Worm (Caenorhabditis elegans) whole organism, L2 larva: ENCODE measurements around the gene K09E4.4.

ENCODE experiments used
- C34F6.9 ChIP-seq: fragments of 150-350 bp; optimal IDR thresholded peaks from 2 replicates; lab custom pipeline; 2014; ENCODE audit warnings: missing biosample characterization, missing genetic modification characterization
- F13H6.1 ChIP-seq: sonication (generic microtip); optimal IDR thresholded peaks from 2 replicates; lab custom pipeline; 2016; ENCODE audit warnings: missing genetic modification characterization, missing compliant biosample characterization
- R02D3.7 ChIP-seq: fragments of 150-350 bp; optimal IDR thresholded peaks from 2 replicates; lab custom pipeline; 2014; ENCODE audit warnings: missing biosample characterization, missing genetic modification characterization
- Y55F3AM.14 ChIP-seq: fragments of 200-800 bp; sonication (Bioruptor generic); optimal IDR thresholded peaks from 2 replicates; lab custom pipeline; 2018; ENCODE audit warnings: mild to moderate bottlenecking, missing genetic modification characterization, missing compliant biosample characterization
- ZK546.5 ChIP-seq: sonication (generic microtip); optimal IDR thresholded peaks from 2 replicates; lab custom pipeline; 2017; ENCODE audit warnings: missing biosample characterization, missing genetic modification characterization
- aly-2 ChIP-seq: fragments of 150-350 bp; optimal IDR thresholded peaks from 2 replicates; lab custom pipeline; 2014; ENCODE audit warnings: missing biosample characterization, missing genetic modification characterization
- blmp-1 ChIP-seq: sonication (generic microtip); optimal IDR thresholded peaks from 2 replicates; lab custom pipeline; 2017; ENCODE audit warnings: missing genetic modification characterization, mild to moderate bottlenecking, missing compliant biosample characterization, antibody characterized with exemption, moderate library complexity; ENCODE audit not compliant: insufficient read depth
- ceh-82 ChIP-seq: fragments of 150-350 bp; optimal IDR thresholded peaks from 2 replicates; lab custom pipeline; 2014; ENCODE audit warnings: missing biosample characterization, missing genetic modification characterization
- crh-2 ChIP-seq: sonication (generic microtip); optimal IDR thresholded peaks from 2 replicates; lab custom pipeline; 2017; ENCODE audit warnings: missing biosample characterization, missing genetic modification characterization
- dmd-4 ChIP-seq: sonication (generic microtip); optimal IDR thresholded peaks from 2 replicates; lab custom pipeline; 2017; ENCODE audit warnings: missing biosample characterization, missing genetic modification characterization
- egl-27 ChIP-seq: sonication (generic microtip); optimal IDR thresholded peaks from 3 replicates; lab custom pipeline; 2017; ENCODE audit warnings: missing biosample characterization, missing genetic modification reagents, missing genetic modification characterization
- elt-1 ChIP-seq: fragments of 150-350 bp; optimal IDR thresholded peaks from 2 replicates; lab custom pipeline; 2014; ENCODE audit warnings: missing biosample characterization, missing genetic modification characterization
- elt-3 ChIP-seq: sonication (generic microtip); optimal IDR thresholded peaks from 2 replicates; lab custom pipeline; 2017; ENCODE audit warnings: missing biosample characterization, missing genetic modification characterization
- fos-1 ChIP-seq: fragments of 150-350 bp; optimal IDR thresholded peaks from 2 replicates; lab custom pipeline; 2014; ENCODE audit warnings: missing biosample characterization, missing genetic modification characterization
- gmeb-1 ChIP-seq: fragments of 150-350 bp; optimal IDR thresholded peaks from 2 replicates; lab custom pipeline; 2014; ENCODE audit warnings: missing biosample characterization, missing genetic modification characterization
- lin-11 ChIP-seq: fragments of 150-350 bp; sonication (generic microtip); optimal IDR thresholded peaks from 2 replicates; lab custom pipeline; 2014; ENCODE audit warnings: missing biosample characterization, missing genetic modification characterization, inconsistent platforms, mixed read lengths
- mab-5 ChIP-seq: fragments of 150-350 bp; optimal IDR thresholded peaks from 2 replicates; lab custom pipeline; 2014; ENCODE audit warnings: missing biosample characterization, missing genetic modification characterization
- mbf-1 ChIP-seq: sonication (generic microtip); optimal IDR thresholded peaks from 2 replicates; lab custom pipeline; 2017; ENCODE audit warnings: missing biosample characterization, missing genetic modification characterization
- mdl-1 ChIP-seq, 2 experiments: fragments of 150-350 bp in 1 of 2; sonication (generic microtip) in 1 of 2; optimal IDR thresholded peaks; 2 replicates each; lab custom pipeline; 2017; ENCODE audit warnings: missing biosample characterization in 2 of 2, missing genetic modification characterization in 2 of 2
- nhr-10 ChIP-seq: sonication (generic microtip); optimal IDR thresholded peaks from 2 replicates; lab custom pipeline; 2017; ENCODE audit warnings: missing biosample characterization, missing genetic modification characterization
- nhr-11 ChIP-seq: fragments of 150-350 bp; optimal IDR thresholded peaks from 2 replicates; lab custom pipeline; 2014; ENCODE audit warnings: missing biosample characterization, missing genetic modification characterization
- nhr-21 ChIP-seq: fragments of 150-350 bp; optimal IDR thresholded peaks from 2 replicates; lab custom pipeline; 2014; ENCODE audit warnings: missing biosample characterization, missing genetic modification characterization
- nhr-23 ChIP-seq: fragments of 150-350 bp; optimal IDR thresholded peaks from 2 replicates; lab custom pipeline; 2014; ENCODE audit warnings: missing biosample characterization, missing genetic modification reagents, missing genetic modification characterization
- nhr-237 ChIP-seq: fragments of 150-350 bp; optimal IDR thresholded peaks from 2 replicates; lab custom pipeline; 2014; ENCODE audit warnings: missing biosample characterization, missing genetic modification characterization
- nhr-25 ChIP-seq: fragments of 150-350 bp; sonication (generic microtip); optimal IDR thresholded peaks from 3 replicates; lab custom pipeline; 2014; ENCODE audit warnings: missing biosample characterization, missing genetic modification characterization
- nhr-6 ChIP-seq: fragments of 150-350 bp; optimal IDR thresholded peaks from 2 replicates; lab custom pipeline; 2014; ENCODE audit warnings: missing biosample characterization, missing genetic modification characterization
- nhr-77 ChIP-seq: fragments of 150-350 bp; optimal IDR thresholded peaks from 2 replicates; lab custom pipeline; 2014; ENCODE audit warnings: missing biosample characterization, missing genetic modification characterization
- peb-1 ChIP-seq: fragments of 150-350 bp; optimal IDR thresholded peaks from 2 replicates; lab custom pipeline; 2014; ENCODE audit warnings: missing biosample characterization, missing genetic modification characterization
- sma-3 ChIP-seq: sonication (generic microtip); optimal IDR thresholded peaks from 2 replicates; lab custom pipeline; 2016; ENCODE audit warnings: missing genetic modification reagents, missing genetic modification characterization, missing compliant biosample characterization
- unc-39 ChIP-seq: fragments of 150-350 bp; optimal IDR thresholded peaks from 2 replicates; lab custom pipeline; 2014; ENCODE audit warnings: missing biosample characterization, missing genetic modification characterization
- unc-55 ChIP-seq: fragments of 150-350 bp; sonication (generic microtip); optimal IDR thresholded peaks from 3 replicates; lab custom pipeline; 2014; ENCODE audit warnings: missing biosample characterization, missing genetic modification reagents, missing genetic modification characterization
- unc-62 ChIP-seq: fragments of 150-350 bp; optimal IDR thresholded peaks from 2 replicates; lab custom pipeline; 2014; ENCODE audit warnings: missing biosample characterization, missing genetic modification reagents, missing genetic modification characterization
- zag-1 ChIP-seq: fragments of 150-350 bp; optimal IDR thresholded peaks from 2 replicates; lab custom pipeline; 2014; ENCODE audit warnings: missing biosample characterization, missing genetic modification characterization
- ztf-1 ChIP-seq: fragments of 200-800 bp; sonication (Bioruptor generic); conservative IDR thresholded peaks from 2 replicates; pipeline ENCODE4 v1.3.6; 2022; ENCODE audit warnings: missing genetic modification characterization, missing compliant biosample characterization
- ztf-11 ChIP-seq: sonication (generic microtip); optimal IDR thresholded peaks from 2 replicates; lab custom pipeline; 2017; ENCODE audit warnings: missing biosample characterization, missing genetic modification characterization
- ztf-4 ChIP-seq: fragments of 150-350 bp; optimal IDR thresholded peaks from 2 replicates; lab custom pipeline; 2014; ENCODE audit warnings: missing biosample characterization, missing genetic modification characterization

Gene K09E4.4

DNA sequence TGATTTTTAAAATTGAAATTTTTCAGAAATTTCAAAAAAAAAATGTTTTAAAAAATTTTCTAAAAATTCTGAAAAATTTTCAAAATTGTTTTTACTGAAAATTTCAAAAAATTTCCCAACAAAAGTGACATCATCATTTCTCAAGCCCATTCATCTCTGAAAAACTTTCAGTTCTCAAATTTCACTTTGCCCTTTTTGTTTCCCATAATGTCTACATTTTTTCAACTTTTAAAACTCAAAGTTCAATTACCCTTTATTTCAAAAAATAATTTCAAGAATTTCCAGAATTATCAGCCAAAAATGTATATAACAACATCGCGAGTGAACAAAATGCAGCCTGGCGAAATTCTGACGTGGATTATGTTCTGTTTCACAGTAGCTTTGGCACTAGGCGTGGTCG, 21.0 kb downstream of the K09E4.4 start, which contains the start of gene bkip-1:
Gene bkip-1, plus strand, starts transcription at position 301 of the 400 bp plus-strand sequence.
- no peak for TF ChIP-seq egl-27 (tag; lab: Kevin White, UChicago)
- no peak for TF ChIP-seq unc-62 (GFP tag; lab: Kevin White, UChicago)
- TF ChIP-seq C34F6.9 = no peak
- no peak for TF ChIP-seq nhr-11
- no peak for TF ChIP-seq crh-2 (tag; lab: Kevin White, UChicago)
- no peak for TF ChIP-seq ztf-4 (tag; lab: Kevin White, UChicago)
- no peak for TF ChIP-seq nhr-21 (tag; lab: Kevin White, UChicago)
- TF ChIP-seq ztf-11 (tag; lab: Kevin White, UChicago) = no peak
- TF ChIP-seq nhr-23 (tag; lab: Kevin White, UChicago) = no peak
- TF ChIP-seq lin-11 = no peak
- TF ChIP-seq R02D3.7 = no peak
- TF ChIP-seq ZK546.5 (tag; lab: Kevin White, UChicago) = no peak
- no peak for TF ChIP-seq mdl-1 (tag; optimal IDR thresholded peaks at IDR 0.05; lab: Kevin White, UChicago)
- no peak for TF ChIP-seq unc-55 (GFP tag; lab: Kevin White, UChicago)
- no peak for TF ChIP-seq ceh-82
- TF ChIP-seq nhr-10 (tag; lab: Kevin White, UChicago) = no peak
- TF ChIP-seq fos-1 (tag; lab: Kevin White, UChicago) = no peak
- no peak for TF ChIP-seq nhr-6
- TF ChIP-seq gmeb-1 = no peak

DNA sequence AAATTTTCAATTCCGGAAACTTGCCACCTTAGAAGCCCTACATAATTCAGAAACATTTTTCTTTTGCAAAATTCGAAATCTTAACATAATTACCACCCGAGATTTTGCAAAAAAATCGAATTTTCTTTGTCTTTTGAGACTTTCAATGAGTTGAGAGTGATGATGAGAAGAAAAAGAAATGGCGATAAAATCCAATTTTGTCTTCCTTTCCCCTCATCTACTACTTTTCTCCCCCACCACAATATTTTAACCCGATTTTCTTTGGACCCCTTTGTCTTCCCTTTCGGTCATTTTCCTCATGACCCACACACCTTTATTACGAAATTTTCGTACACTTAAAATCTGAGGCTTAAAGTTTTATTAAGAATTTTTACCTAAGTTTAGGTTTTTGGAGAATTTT, 23.6 kb downstream of the K09E4.4 start:
- TF ChIP-seq sma-3 (GFP tag; lab: Kevin White, UChicago) = no peak
- TF ChIP-seq blmp-1 (tag; lab: Kevin White, UChicago) = no peak
- TF ChIP-seq C34F6.9 = no peak
- no peak for TF ChIP-seq mab-5 (tag; lab: Kevin White, UChicago)
- no peak for TF ChIP-seq F13H6.1 (tag; lab: Kevin White, UChicago)
- TF ChIP-seq nhr-25 (tag; lab: Kevin White, UChicago) = no peak
- TF ChIP-seq R02D3.7 = no peak
- TF ChIP-seq peb-1 (tag; lab: Kevin White, UChicago) = no peak
- TF ChIP-seq ztf-11 (tag; lab: Kevin White, UChicago) = no peak
- no peak for TF ChIP-seq ztf-4 (tag; lab: Kevin White, UChicago)
- TF ChIP-seq unc-62 (GFP tag; lab: Kevin White, UChicago) = no peak
- no peak for TF ChIP-seq Y55F3AM.14
- TF ChIP-seq mdl-1 (tag; optimal IDR thresholded peaks at IDR 0.05; lab: Kevin White, UChicago) = no peak
- no peak for TF ChIP-seq unc-55 (GFP tag; lab: Kevin White, UChicago)

DNA sequence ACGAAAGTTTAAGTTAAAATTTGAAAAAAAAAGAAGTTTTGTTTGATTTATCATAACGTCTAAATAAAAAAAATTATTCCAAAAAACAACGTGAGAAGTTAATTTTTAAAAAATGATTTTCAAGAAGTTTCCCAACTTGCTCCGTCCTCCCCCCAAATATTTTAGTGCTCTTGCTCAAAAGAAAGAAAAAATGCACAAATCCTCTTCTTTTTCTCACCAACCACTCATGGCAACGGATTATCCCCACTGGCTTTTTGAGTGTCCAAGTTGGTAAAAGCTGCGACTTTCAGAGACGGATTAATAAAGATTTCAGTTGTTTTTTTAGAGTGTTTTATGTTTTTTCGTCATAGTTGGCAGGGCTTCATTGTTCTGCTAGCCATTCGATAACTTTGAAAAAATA, 24.4 kb downstream of the K09E4.4 start, which contains the start of gene Y39G8C.2:
Gene Y39G8C.2, minus strand, starts transcription at position 101 of the 400 bp plus-strand sequence.
- TF ChIP-seq elt-3 (no peak), Y55F3AM.14 (no peak), unc-39 (tag; lab: Kevin White, UChicago) (no peak)

DNA sequence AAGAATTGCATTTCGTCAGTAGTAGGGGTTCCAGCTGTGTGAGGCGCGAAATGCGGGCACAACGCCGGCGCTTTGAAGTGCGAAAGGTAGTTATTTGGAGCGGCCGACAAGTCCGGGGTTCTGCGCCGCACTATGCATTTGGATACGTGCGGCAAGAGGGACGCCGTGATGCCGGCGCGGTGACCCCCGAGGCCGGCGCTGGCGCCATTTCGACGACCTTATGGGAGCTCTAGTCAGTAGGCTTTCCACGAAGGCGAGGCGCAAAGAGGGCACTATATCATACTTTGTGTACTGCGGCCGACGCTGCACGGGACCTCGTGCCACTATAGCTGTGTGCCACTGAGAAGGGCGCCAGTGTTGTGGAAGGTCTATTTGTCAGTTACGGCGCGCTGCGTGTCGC, 25.2 kb downstream of the K09E4.4 start:
- no peak for TF ChIP-seq blmp-1 (tag; lab: Kevin White, UChicago)
- no peak for TF ChIP-seq F13H6.1 (tag; lab: Kevin White, UChicago)
- TF ChIP-seq nhr-10 (tag; lab: Kevin White, UChicago) = no peak
- no peak for TF ChIP-seq gmeb-1

DNA sequence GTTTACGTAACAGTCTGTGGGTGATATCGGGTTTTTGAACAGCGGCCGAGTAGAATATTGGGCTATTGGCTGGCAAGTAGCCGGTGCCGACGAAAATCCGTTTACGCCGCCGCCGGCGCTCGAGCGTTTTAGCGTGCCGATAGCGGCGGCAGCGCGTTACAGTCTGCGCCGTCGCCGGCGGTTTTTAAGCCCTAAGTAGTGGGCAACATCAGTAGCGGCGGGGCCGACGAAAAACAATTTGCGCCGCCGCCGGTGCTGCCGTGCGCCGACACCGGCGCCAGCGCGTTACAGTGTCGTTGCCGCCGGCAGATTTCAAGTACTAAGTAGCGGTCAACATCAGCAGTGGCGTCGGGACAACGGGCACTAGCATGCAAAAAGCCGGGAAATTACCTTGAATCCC, 26.1 kb downstream of the K09E4.4 start:
- TF ChIP-seq unc-39 (tag; lab: Kevin White, UChicago) (no peak), nhr-237 (tag; lab: Kevin White, UChicago) (no peak), zag-1 (no peak), nhr-77 (tag; lab: Kevin White, UChicago) (no peak)

DNA sequence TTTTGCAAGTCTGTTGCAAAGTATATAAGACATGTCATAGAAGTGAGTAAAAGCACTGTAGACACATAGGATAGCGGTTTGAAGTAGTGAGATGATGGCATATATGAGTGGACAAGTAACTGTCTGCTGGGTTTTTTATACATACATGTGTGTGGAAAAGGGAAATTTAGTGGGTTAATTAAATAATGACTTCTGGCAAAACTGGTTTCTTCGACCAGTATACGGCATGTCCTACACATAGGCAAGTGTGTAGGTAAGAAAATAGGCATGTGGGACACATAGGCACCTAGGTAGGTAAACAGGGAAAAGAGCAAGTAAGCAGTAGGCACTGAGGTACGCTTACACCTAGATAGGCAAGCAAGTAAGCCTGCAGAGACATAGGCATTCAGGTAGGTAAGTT, 27.4 kb downstream of the K09E4.4 start, which contains the start of gene col-87:
Gene col-87, minus strand, starts transcription at position 101 of the 400 bp plus-strand sequence.
- no peak for TF ChIP-seq mdl-1 (tag; optimal IDR thresholded peaks at IDR 0.05; lab: Kevin White, UChicago)
- no peak for TF ChIP-seq dmd-4 (tag; lab: Kevin White, UChicago)
- no peak for TF ChIP-seq nhr-237 (tag; lab: Kevin White, UChicago)
- TF ChIP-seq peb-1 (tag; lab: Kevin White, UChicago) = no peak
- TF ChIP-seq gmeb-1 = no peak
- no peak for TF ChIP-seq crh-2 (tag; lab: Kevin White, UChicago)
- no peak for TF ChIP-seq ztf-1 (GFP tag; lab: Robert Waterston, UW)
- TF ChIP-seq elt-1 (tag; lab: Kevin White, UChicago) = no peak
- TF ChIP-seq aly-2 = no peak
- no peak for TF ChIP-seq C34F6.9
- no peak for TF ChIP-seq mbf-1 (tag; lab: Kevin White, UChicago)
